Fruit fly (Drosophila melanogaster) whole organism, embryonic: ENCODE results near the gene RpS29.
A peak's percentile ranks its signal among the peaks of the same experiment; 100 is the strongest.

Experiments
- BEAF-32 ChIP-seq: fragments of 200-800 bp; sonication (Bioruptor generic); optimal IDR thresholded peaks from 3 replicates; lab custom pipeline; 2017; ENCODE audit warnings: missing biosample characterization, missing genetic modification characterization, mild to moderate bottlenecking, moderate library complexity, missing genetic modification reagents
- CG11093 ChIP-seq: fragments of 200-800 bp; sonication (Bioruptor generic); IDR thresholded peaks from 3 replicates; pipeline ENCODE4 v1.3.6; 2022; ENCODE audit warnings: missing biosample characterization, missing genetic modification characterization
- CG11398 ChIP-seq: fragments of 200-800 bp; sonication (Bioruptor generic); optimal IDR thresholded peaks from 2 replicates; lab custom pipeline; 2016; ENCODE audit warnings: missing biosample characterization, missing genetic modification characterization
- CG14441 ChIP-seq: fragments of 200-800 bp; sonication (Bioruptor generic); IDR thresholded peaks from 2 replicates; pipeline ENCODE4 v1.3.6; 2022; ENCODE audit warnings: missing biosample characterization, missing genetic modification characterization
- CG15479 ChIP-seq: fragments of 200-800 bp; sonication (Bioruptor generic); optimal IDR thresholded peaks from 3 replicates; lab custom pipeline; 2019; ENCODE audit warnings: missing biosample characterization, mild to moderate bottlenecking, missing genetic modification characterization, moderate library complexity
- CG17829 ChIP-seq: fragments of 200-800 bp; optimal IDR thresholded peaks from 2 replicates; lab custom pipeline; 2019; ENCODE audit warnings: missing biosample characterization, mild to moderate bottlenecking, missing genetic modification characterization, moderate library complexity
- CG18476 ChIP-seq: fragments of 200-800 bp; sonication (Bioruptor generic); optimal IDR thresholded peaks from 2 replicates; lab custom pipeline; 2016; ENCODE audit warnings: missing biosample characterization, mild to moderate bottlenecking, missing genetic modification characterization
- CG2889 ChIP-seq: fragments of 200-800 bp; sonication (Bioruptor generic); IDR thresholded peaks from 3 replicates; pipeline ENCODE4 v1.3.6; 2022; ENCODE audit warnings: missing biosample characterization, missing genetic modification characterization
- CG5180 ChIP-seq: fragments of 200-800 bp; sonication (Bioruptor generic); optimal IDR thresholded peaks from 3 replicates; lab custom pipeline; 2017; ENCODE audit warnings: missing biosample characterization, missing genetic modification characterization, mild to moderate bottlenecking, moderate library complexity, missing genetic modification reagents
- CG6683 ChIP-seq: fragments of 200-800 bp; sonication (Bioruptor generic); optimal IDR thresholded peaks from 2 replicates; lab custom pipeline; 2017; ENCODE audit warnings: missing biosample characterization, mild to moderate bottlenecking, missing genetic modification characterization, missing genetic modification reagents
- CG6813 ChIP-seq: fragments of 200-800 bp; sonication (Bioruptor generic); optimal IDR thresholded peaks from 2 replicates; lab custom pipeline; 2017; ENCODE audit warnings: missing biosample characterization, missing genetic modification characterization, mild to moderate bottlenecking, moderate library complexity, missing genetic modification reagents
- CTCF ChIP-seq: fragments of 200-800 bp; sonication (Bioruptor generic); optimal IDR thresholded peaks from 2 replicates; lab custom pipeline; 2017; ENCODE audit warnings: missing biosample characterization, mild to moderate bottlenecking, missing genetic modification characterization, moderate library complexity
- Deaf1 ChIP-seq: fragments of 200-800 bp; optimal IDR thresholded peaks from 3 replicates; lab custom pipeline; 2019; ENCODE audit warnings: missing biosample characterization, mild to moderate bottlenecking, missing genetic modification characterization, moderate library complexity
- Mad ChIP-seq: fragments of 200-800 bp; sonication (Bioruptor generic); optimal IDR thresholded peaks from 2 replicates; lab custom pipeline; 2016; ENCODE audit warnings: missing biosample characterization, missing genetic modification characterization
- NC2β ChIP-seq: fragments of 200-800 bp; sonication (Bioruptor generic); optimal IDR thresholded peaks from 2 replicates; lab custom pipeline; 2016; ENCODE audit warnings: missing biosample characterization, missing genetic modification characterization
- Nf-YA ChIP-seq: fragments of 200-800 bp; sonication (Bioruptor generic); IDR thresholded peaks from 2 replicates; pipeline ENCODE4 v1.3.6; 2022; ENCODE audit warnings: missing biosample characterization, missing genetic modification characterization
- Nf-YB ChIP-seq: fragments of 200-800 bp; sonication (Bioruptor generic); optimal IDR thresholded peaks from 3 replicates; lab custom pipeline; 2019; ENCODE audit warnings: missing biosample characterization, mild to moderate bottlenecking, missing genetic modification characterization, moderate library complexity
- Rfx ChIP-seq: fragments of 200-800 bp; sonication (Bioruptor generic); IDR thresholded peaks from 2 replicates; pipeline ENCODE4 v1.3.6; 2022; ENCODE audit warnings: missing biosample characterization, missing genetic modification characterization
- Scr ChIP-seq: fragments of 200-800 bp; sonication (Bioruptor generic); IDR thresholded peaks from 2 replicates; pipeline ENCODE4 v1.3.6; 2022; ENCODE audit warnings: missing biosample characterization, missing genetic modification characterization; ENCODE audit not compliant: partially characterized antibody
- ato ChIP-seq: fragments of 200-800 bp; sonication (Bioruptor generic); IDR thresholded peaks from 2 replicates; pipeline ENCODE4 v1.3.6; 2022; ENCODE audit warnings: missing biosample characterization, missing genetic modification characterization; ENCODE audit not compliant: partially characterized antibody
- cg ChIP-seq: fragments of 200-800 bp; sonication (Bioruptor generic); optimal IDR thresholded peaks from 3 replicates; lab custom pipeline; 2019; ENCODE audit warnings: missing biosample characterization, mild to moderate bottlenecking, missing genetic modification characterization, moderate library complexity
- chif ChIP-seq, 2 experiments: fragments of 200-800 bp; sonication (Bioruptor generic); optimal IDR thresholded peaks; 3 replicates each; lab custom pipeline; 2016; ENCODE audit warnings: missing biosample characterization in 2 of 2, missing genetic modification characterization in 2 of 2
- dati ChIP-seq: fragments of 200-800 bp; sonication (Bioruptor generic); IDR thresholded peaks from 2 replicates; pipeline ENCODE4 v1.3.6; 2022; ENCODE audit warnings: missing biosample characterization, missing genetic modification characterization
- dimm ChIP-seq: fragments of 200-800 bp; sonication (Bioruptor generic); IDR thresholded peaks from 2 replicates; pipeline ENCODE4 v1.3.6; 2022; ENCODE audit warnings: missing biosample characterization, missing genetic modification characterization
- gcm ChIP-seq: fragments of 200-800 bp; sonication (Bioruptor generic); optimal IDR thresholded peaks from 2 replicates; lab custom pipeline; 2019; ENCODE audit warnings: missing biosample characterization, mild to moderate bottlenecking, missing genetic modification characterization, moderate library complexity
- grau ChIP-seq: fragments of 200-800 bp; optimal IDR thresholded peaks from 3 replicates; lab custom pipeline; 2019; ENCODE audit warnings: missing biosample characterization, mild to moderate bottlenecking, missing genetic modification characterization, moderate library complexity
- gsb ChIP-seq: fragments of 200-800 bp; sonication (Bioruptor generic); IDR thresholded peaks from 2 replicates; pipeline ENCODE4 v1.3.6; 2022; ENCODE audit warnings: missing biosample characterization, missing genetic modification characterization
- gt ChIP-seq: fragments of 200-800 bp; sonication (Bioruptor generic); IDR thresholded peaks from 2 replicates; pipeline ENCODE4 v1.3.6; 2022; ENCODE audit warnings: missing biosample characterization, missing genetic modification characterization
- hb ChIP-seq: fragments of 200-800 bp; sonication (Bioruptor generic); IDR thresholded peaks from 3 replicates; pipeline ENCODE4 v1.3.6; 2022; ENCODE audit warnings: missing biosample characterization, missing genetic modification characterization; ENCODE audit not compliant: partially characterized antibody
- her ChIP-seq: fragments of 200-800 bp; sonication (Bioruptor generic); optimal IDR thresholded peaks from 2 replicates; lab custom pipeline; 2016; ENCODE audit warnings: missing biosample characterization, missing genetic modification characterization
- ind ChIP-seq: fragments of 200-800 bp; sonication (Bioruptor generic); optimal IDR thresholded peaks from 3 replicates; lab custom pipeline; 2016; ENCODE audit warnings: missing biosample characterization, missing genetic modification characterization
- jigr1 ChIP-seq: fragments of 200-800 bp; sonication (Bioruptor generic); IDR thresholded peaks from 3 replicates; pipeline ENCODE4 v1.3.6; 2022; ENCODE audit warnings: missing biosample characterization, missing genetic modification characterization
- pan ChIP-seq, 4 experiments: fragments of >200 bp in 3 of 4; fragments of 200-800 bp in 1 of 4; sonication (Bioruptor generic) in 1 of 4; optimal IDR thresholded peaks in 3 of 4; IDR thresholded peaks in 1 of 4; 2 replicates each; pipeline versions ENCODE4 v1.3.6 to Lab custom; 2017 to 2022; ENCODE audit warnings: missing biosample characterization in 2 of 4, missing genetic modification characterization in 2 of 4, mixed read lengths in 1 of 4
- run ChIP-seq: fragments of 200-800 bp; sonication (Bioruptor generic); optimal IDR thresholded peaks from 3 replicates; lab custom pipeline; 2018; ENCODE audit warnings: missing biosample characterization, mild to moderate bottlenecking, missing genetic modification characterization
- seq ChIP-seq: fragments of 200-800 bp; sonication (Bioruptor generic); IDR thresholded peaks from 2 replicates; pipeline ENCODE4 v1.3.6; 2022; ENCODE audit warnings: missing biosample characterization, missing genetic modification characterization
- sima ChIP-seq: fragments of 200-800 bp; sonication (Bioruptor generic); optimal IDR thresholded peaks from 2 replicates; lab custom pipeline; 2016; ENCODE audit warnings: missing biosample characterization, missing genetic modification characterization
- tap ChIP-seq: fragments of 200-800 bp; optimal IDR thresholded peaks from 3 replicates; lab custom pipeline; 2019; ENCODE audit warnings: missing biosample characterization, mild to moderate bottlenecking, missing genetic modification characterization, moderate library complexity
- tup ChIP-seq: fragments of 200-800 bp; sonication (Bioruptor generic); optimal IDR thresholded peaks from 2 replicates; lab custom pipeline; 2016; ENCODE audit warnings: missing biosample characterization, mild to moderate bottlenecking, missing genetic modification characterization, moderate library complexity
- zen ChIP-seq: fragments of 200-800 bp; sonication (Bioruptor generic); optimal IDR thresholded peaks from 3 replicates; lab custom pipeline; 2018; ENCODE audit warnings: missing biosample characterization, mild to moderate bottlenecking, missing genetic modification characterization, moderate library complexity

RpS29 gene

DNA sequence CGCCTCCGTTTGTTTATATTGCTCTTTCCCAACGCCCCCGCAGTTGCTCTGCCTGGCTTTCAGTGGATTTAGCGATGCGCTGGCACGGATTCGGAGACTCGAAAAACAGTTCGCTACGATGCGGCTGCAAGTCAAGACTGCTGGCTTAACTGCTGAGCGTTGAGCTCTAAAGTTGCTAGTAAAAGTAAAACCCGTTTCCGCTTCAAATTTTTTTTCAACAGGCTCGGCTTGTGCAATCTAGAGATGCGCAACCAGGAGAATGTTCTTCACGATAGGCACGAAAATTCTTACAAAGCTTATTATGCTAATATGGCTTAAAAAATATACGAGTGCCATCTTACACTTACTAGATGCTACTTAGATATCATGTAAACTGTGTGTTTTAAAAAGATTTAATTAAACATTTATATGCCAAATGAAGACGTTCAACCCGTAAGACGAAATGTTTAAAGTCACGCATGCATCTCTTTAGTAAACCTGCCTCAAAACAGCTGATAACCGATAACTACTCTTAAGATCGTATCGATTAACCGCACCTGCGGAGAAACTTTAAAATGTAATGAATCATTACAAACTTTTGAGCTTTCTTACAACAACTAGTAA lies 30.5 kb upstream of the RpS29 start, which contains the start of gene CG12948 (continued):
- TF ChIP-seq zen (tag; lab: Kevin White, UChicago): no peak
- no peak for TF ChIP-seq tup (GFP tag; lab: Kevin White, UChicago)
- no peak for TF ChIP-seq Mad (GFP tag; lab: Kevin White, UChicago)
- TF ChIP-seq CG14441 (GFP tag; lab: Robert Waterston, UW): 0 out of 2 replicates have a peak, but pooled peaks have one; percentile 10
- TF ChIP-seq CG2889: no peak
- no peak for TF ChIP-seq CG6683 (GFP tag; lab: Kevin White, UChicago)
- no peak for TF ChIP-seq gsb (GFP tag; lab: Robert Waterston, UW)
- TF ChIP-seq Nf-YB (GFP tag; lab: Kevin White, UChicago): peak; percentile 17
- TF ChIP-seq Deaf1 (tag; lab: Kevin White, UChicago): no peak
- peak; percentile 46 for TF ChIP-seq CG15479 (GFP tag; lab: Kevin White, UChicago)
- no peak for TF ChIP-seq NC2β (GFP tag; lab: Kevin White, UChicago)
- TF ChIP-seq dati (GFP tag; lab: Robert Waterston, UW): no peak
- TF ChIP-seq gt (GFP tag; lab: Robert Waterston, UW): no peak
- peak; percentile 57 for TF ChIP-seq CG17829 (tag; lab: Kevin White, UChicago)
- 0 out of 3 replicates have a peak, but pooled peaks have one; percentile 27 for TF ChIP-seq CG11093 (GFP tag; lab: Robert Waterston, UW)
- no peak for TF ChIP-seq CG11398 (GFP tag; lab: Kevin White, UChicago)
- TF ChIP-seq pan (optimal IDR thresholded peaks at IDR 0.05; lab: Kevin White, UChicago): no peak
- TF ChIP-seq pan (GFP tag; optimal IDR thresholded peaks at IDR 0.05 in 1 of 2, IDR thresholded peaks at IDR 0.05 in 1 of 2): no peak
- TF ChIP-seq run: no peak
- TF ChIP-seq grau (tag; lab: Kevin White, UChicago): peak; percentile 67
- TF ChIP-seq CG5180 (GFP tag; lab: Kevin White, UChicago): no peak
- TF ChIP-seq CG18476 (GFP tag; lab: Kevin White, UChicago): no peak
- no peak for TF ChIP-seq CG6813 (GFP tag; lab: Kevin White, UChicago)
- TF ChIP-seq Nf-YA (GFP tag; lab: Robert Waterston, UW): no peak
- peak; percentile 45 for TF ChIP-seq ind (GFP tag; lab: Kevin White, UChicago)
- peak; percentile 41 for TF ChIP-seq her (GFP tag; lab: Kevin White, UChicago)
- TF ChIP-seq seq (GFP tag; lab: Robert Waterston, UW): no peak
- no peak for TF ChIP-seq cg (GFP tag; lab: Kevin White, UChicago)
- no peak for TF ChIP-seq gcm (GFP tag; lab: Kevin White, UChicago)
- TF ChIP-seq ato (GFP tag; lab: Robert Waterston, UW): peak; percentile 63; the same call in 1 of the 2 replicates
- peak; percentile 96 for TF ChIP-seq Scr (GFP tag; lab: Robert Waterston, UW)
- TF ChIP-seq hb (GFP tag; lab: Robert Waterston, UW): peak; percentile 88
- TF ChIP-seq tap (tag; lab: Kevin White, UChicago): no peak
- peak in 1 of 2 experiments; percentile 63 for TF ChIP-seq chif (GFP tag; optimal IDR thresholded peaks at IDR 0.05; lab: Kevin White, UChicago)

DNA sequence ATGACTTTTGCATAAGTTTGCCTTT lies 30.2 kb upstream of the RpS29 start, which contains the start of gene PpD3:
TSS of gene PpD3 (plus strand) at position 1 of the 25 bp plus-strand sequence.
- TF ChIP-seq dimm: no peak
- no peak for TF ChIP-seq Rfx
- TF ChIP-seq CG17829 (tag; lab: Kevin White, UChicago): no peak
- no peak for TF ChIP-seq sima (GFP tag; lab: Kevin White, UChicago)
- TF ChIP-seq jigr1 (GFP tag; lab: Robert Waterston, UW): no peak
- TF ChIP-seq BEAF-32 (GFP tag; lab: Kevin White, UChicago): peak; percentile 42
- TF ChIP-seq CTCF (GFP tag; lab: Kevin White, UChicago): no peak
